Fruit fly (Drosophila melanogaster): ENCODE results near the gene CG33644.

- TF ChIP-seq Dbx (GFP tag; IDR thresholded peaks at IDR 0.05) (no peak), croc (GFP tag; conservative IDR thresholded peaks at IDR 0.05) (no peak), CG6175 (GFP tag; IDR thresholded peaks at IDR 0.05) (no peak), ttk (GFP tag; IDR thresholded peaks at IDR 0.05) (no peak), CG8089 (GFP tag; optimal IDR thresholded peaks at IDR 0.05) (no peak), CG1233 (GFP tag; optimal IDR thresholded peaks at IDR 0.05) (peak; percentile 32), lmd (GFP tag; IDR thresholded peaks at IDR 0.05) (peak; percentile 19; the same call in 1 of the 2 replicates), Doc3 (GFP tag; IDR thresholded peaks at IDR 0.05; ENCODE audit: partially characterized antibody) (no peak), tin (GFP tag; optimal IDR thresholded peaks at IDR 0.05) (peak; percentile 1), lov (optimal IDR thresholded peaks at IDR 0.05) (no peak), lov (GFP tag; IDR thresholded peaks at IDR 0.05) (no peak), Dp (GFP tag; optimal IDR thresholded peaks at IDR 0.05) (no peak), CG16815 (GFP tag; optimal IDR thresholded peaks at IDR 0.05) (no peak), CG31388 (GFP tag; optimal IDR thresholded peaks at IDR 0.05) (no peak)
Measured at dm6 chr2L:13570982-13571426, 39.1 kb downstream of the CG33644 start.

All from whole organism, embryonic.